Fruit fly (Drosophila melanogaster): ENCODE results near the gene CG15628.

The CG15628 gene

dm6 chr2L:4821757-4822156 lies at the start of gene CG15628:
Gene CG15628 (plus strand): TSS chr2L:4821774.
- peak; percentile 91 for TF ChIP-seq CG8388 (GFP tag; optimal IDR thresholded peaks at IDR 0.05)
- no peak for TF ChIP-seq CG3407 (GFP tag; optimal IDR thresholded peaks at IDR 0.05)
- peak; percentile 16 for TF ChIP-seq HLHmδ (GFP tag; optimal IDR thresholded peaks at IDR 0.05)
- TF ChIP-seq CG13287 (GFP tag; IDR thresholded peaks at IDR 0.05; ENCODE audit: partially characterized antibody): 0 out of 2 replicates have a peak, but pooled peaks have one; percentile 9
- peak; percentile 41 for TF ChIP-seq D (optimal IDR thresholded peaks at IDR 0.05)
- no peak for TF ChIP-seq D (GFP tag; optimal IDR thresholded peaks at IDR 0.05)
- 0 out of 2 replicates have a peak, but pooled peaks have one; percentile 1 for TF ChIP-seq gsb (GFP tag; IDR thresholded peaks at IDR 0.05)
- TF ChIP-seq ham (GFP tag; IDR thresholded peaks at IDR 0.05): no peak
- no peak for TF ChIP-seq lov (optimal IDR thresholded peaks at IDR 0.05)
- 0 out of 3 replicates have a peak, but pooled peaks have one; percentile 28 for TF ChIP-seq lov (GFP tag; IDR thresholded peaks at IDR 0.05)
- peak; percentile 23 for TF ChIP-seq CG31365 (tag; optimal IDR thresholded peaks at IDR 0.05)
- peak; percentile 18 for TF ChIP-seq Jarid2 (GFP tag; optimal IDR thresholded peaks at IDR 0.05)
- TF ChIP-seq bcd (GFP tag; optimal IDR thresholded peaks at IDR 0.05): no peak

DNA sequence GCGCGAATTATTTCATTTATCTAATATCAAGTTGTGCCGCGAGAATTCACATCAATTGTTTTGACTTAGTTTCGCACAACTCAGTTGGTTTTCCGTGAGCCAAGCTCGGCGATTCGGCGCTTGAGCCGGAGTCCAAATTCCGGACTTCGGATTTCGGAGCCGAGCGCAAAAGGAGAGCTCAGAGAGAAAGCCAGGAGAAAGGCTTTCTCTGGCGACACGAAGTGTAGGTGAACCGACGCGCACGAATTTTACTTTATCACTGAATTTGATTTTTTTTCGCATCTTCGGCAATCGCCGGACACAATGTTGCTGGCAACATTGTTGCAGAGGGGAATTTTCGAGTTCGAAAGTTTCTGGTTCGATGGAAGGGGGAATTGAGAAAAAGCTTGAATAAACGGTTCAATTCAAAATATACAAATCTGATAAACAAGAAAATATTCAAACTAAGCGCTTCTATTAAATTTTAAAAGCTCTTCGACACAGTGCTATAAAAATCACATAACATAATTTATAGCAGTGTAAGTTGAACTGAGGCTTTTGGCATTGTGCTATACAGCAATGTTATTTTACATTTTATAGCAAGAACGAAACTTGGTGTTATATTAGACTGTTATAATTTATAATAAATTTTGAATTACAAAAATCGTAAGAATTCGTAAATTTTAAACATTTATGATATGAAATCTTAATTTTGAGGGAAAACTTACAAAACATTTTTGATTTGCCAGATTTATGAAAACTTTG lies 27.6 kb upstream of the CG15628 start, which contains the start of gene fipi:
Gene fipi, minus strand, starts transcription at position 265 of the 744 bp plus-strand sequence.
- TF ChIP-seq Hr51 (GFP tag; optimal IDR thresholded peaks at IDR 0.05) (peak in 1 of 2 experiments; percentile 33), p53 (GFP tag; optimal IDR thresholded peaks at IDR 0.05) (no peak), CG2875 (GFP tag; optimal IDR thresholded peaks at IDR 0.05) (peak; percentile 33), CG2202 (tag; optimal IDR thresholded peaks at IDR 0.05) (peak; percentile 12), CG4707 (GFP tag; optimal IDR thresholded peaks at IDR 0.05) (peak; percentile 36), bsh (GFP tag; optimal IDR thresholded peaks at IDR 0.05) (peak in 1 of 2 experiments; percentile 46), CG11504 (tag; optimal IDR thresholded peaks at IDR 0.05) (peak; percentile 99), cato (GFP tag; optimal IDR thresholded peaks at IDR 0.05; ENCODE audit: borderline replicate concordance) (no peak), HLH54F (GFP tag; optimal IDR thresholded peaks at IDR 0.05) (no peak), CG4404 (GFP tag; IDR thresholded peaks at IDR 0.05) (no peak), crol (GFP tag; IDR thresholded peaks at IDR 0.05) (no peak), CG2116 (GFP tag; optimal IDR thresholded peaks at IDR 0.05) (no peak), Blimp-1 (GFP tag; optimal IDR thresholded peaks at IDR 0.05) (peak; percentile 26), sens-2 (GFP tag; IDR thresholded peaks at IDR 0.05) (no peak), CG13894 (tag; optimal IDR thresholded peaks at IDR 0.05) (peak; percentile 6), CG31441 (GFP tag; IDR thresholded peaks at IDR 0.05) (peak; percentile 60), E2f2 (GFP tag; IDR thresholded peaks at IDR 0.05) (peak; percentile 41; the same call in 1 of the 2 replicates), Rfx (GFP tag; IDR thresholded peaks at IDR 0.05) (no peak), CG34224 (GFP tag; IDR thresholded peaks at IDR 0.05; ENCODE audit: partially characterized antibody) (0 out of 3 replicates have a peak, but pooled peaks have one; percentile 9), CG2712 (tag; optimal IDR thresholded peaks at IDR 0.05) (peak; percentile 35), CG6791 (GFP tag; IDR thresholded peaks at IDR 0.05; ENCODE audit: partially characterized antibody) (no peak), Rx (GFP tag; IDR thresholded peaks at IDR 0.05) (no peak), sens (GFP tag) (peak; percentile 68), CG10979 (tag; optimal IDR thresholded peaks at IDR 0.05) (peak; percentile 19), vvl (GFP tag; IDR thresholded peaks at IDR 0.05) (0 out of 2 replicates have a peak, but pooled peaks have one; percentile 43), ase (GFP tag; IDR thresholded peaks at IDR 0.05) (no peak), corto (GFP tag; optimal IDR thresholded peaks at IDR 0.05) (no peak), CG1529 (GFP tag; optimal IDR thresholded peaks at IDR 0.05) (peak; percentile 16), CG7357 (GFP tag; IDR thresholded peaks at IDR 0.05) (no peak), CG14710 (tag; optimal IDR thresholded peaks at IDR 0.05) (peak; percentile 41), yki (optimal IDR thresholded peaks at IDR 0.05) (no peak), fd102C (GFP tag; optimal IDR thresholded peaks at IDR 0.05) (no peak), PHDP (tag; optimal IDR thresholded peaks at IDR 0.05) (peak; percentile 41), shn (GFP tag; optimal IDR thresholded peaks at IDR 0.05) (no peak), CTCF (GFP tag; optimal IDR thresholded peaks at IDR 0.05) (peak; percentile 73)
